Fruit fly (Drosophila melanogaster) whole organism, embryonic: Measurements from ENCODE around the gene CG43895.

Experiments
- Antp ChIP-seq: fragments of 200-800 bp; sonication (Bioruptor generic); optimal IDR thresholded peaks from 3 replicates; lab custom pipeline; 2016; ENCODE audit warnings: missing biosample characterization, missing genetic modification characterization
- Asciz ChIP-seq: fragments of 200-800 bp; sonication (Bioruptor generic); optimal IDR thresholded peaks from 2 replicates; lab custom pipeline; 2017; ENCODE audit warnings: missing biosample characterization, mild to moderate bottlenecking, missing genetic modification characterization, missing genetic modification reagents
- Awh ChIP-seq: fragments of 200-800 bp; sonication (Bioruptor generic); IDR thresholded peaks from 2 replicates; pipeline ENCODE4, ENCODE4 v1.3.6; 2022; ENCODE audit warnings: missing biosample characterization, missing genetic modification characterization
- Bteb2 ChIP-seq: fragments of 200-800 bp; sonication (Bioruptor generic); optimal IDR thresholded peaks from 2 replicates; lab custom pipeline; 2016; ENCODE audit warnings: missing biosample characterization, missing genetic modification characterization
- C15 ChIP-seq: fragments of 200-800 bp; sonication (Bioruptor generic); IDR thresholded peaks from 3 replicates; pipeline ENCODE4 v1.3.6; 2022; ENCODE audit warnings: missing biosample characterization, missing genetic modification characterization
- CG11247 ChIP-seq: fragments of 200-800 bp; sonication (Bioruptor generic); IDR thresholded peaks from 2 replicates; pipeline ENCODE4 v1.3.6; 2022; ENCODE audit warnings: missing biosample characterization, missing genetic modification characterization
- CG11398 ChIP-seq: fragments of 200-800 bp; sonication (Bioruptor generic); optimal IDR thresholded peaks from 2 replicates; lab custom pipeline; 2016; ENCODE audit warnings: missing biosample characterization, missing genetic modification characterization
- CG12104 ChIP-seq: fragments of 200-800 bp; sonication (Bioruptor generic); optimal IDR thresholded peaks from 3 replicates; lab custom pipeline; 2016; ENCODE audit warnings: missing biosample characterization, missing genetic modification characterization
- CG12236 ChIP-seq: fragments of 200-800 bp; sonication (Bioruptor generic); optimal IDR thresholded peaks from 2 replicates; lab custom pipeline; 2016; ENCODE audit warnings: missing biosample characterization, missing genetic modification characterization
- CG12391 ChIP-seq: fragments of 200-800 bp; sonication (Bioruptor generic); optimal IDR thresholded peaks from 3 replicates; lab custom pipeline; 2018; ENCODE audit warnings: missing biosample characterization, mild to moderate bottlenecking, missing genetic modification characterization, moderate library complexity
- CG12769 ChIP-seq: fragments of 200-800 bp; sonication (Bioruptor generic); optimal IDR thresholded peaks from 2 replicates; lab custom pipeline; 2019; ENCODE audit warnings: missing biosample characterization, mild to moderate bottlenecking, missing genetic modification characterization, moderate library complexity
- CG1529 ChIP-seq: fragments of 200-800 bp; sonication (Bioruptor generic); optimal IDR thresholded peaks from 3 replicates; lab custom pipeline; 2018; ENCODE audit warnings: missing biosample characterization, missing genetic modification characterization
- CG15479 ChIP-seq: fragments of 200-800 bp; sonication (Bioruptor generic); optimal IDR thresholded peaks from 3 replicates; lab custom pipeline; 2019; ENCODE audit warnings: missing biosample characterization, mild to moderate bottlenecking, missing genetic modification characterization, moderate library complexity
- CG17359 ChIP-seq: fragments of 200-800 bp; sonication (Bioruptor generic); optimal IDR thresholded peaks from 3 replicates; lab custom pipeline; 2018; ENCODE audit warnings: missing biosample characterization, mild to moderate bottlenecking, missing genetic modification characterization, moderate library complexity
- CG3838 ChIP-seq: fragments of 200-800 bp; sonication (Bioruptor generic); optimal IDR thresholded peaks from 3 replicates; lab custom pipeline; 2016; ENCODE audit warnings: missing biosample characterization, missing genetic modification characterization
- CG3995 ChIP-seq: fragments of 200-800 bp; sonication (Bioruptor generic); optimal IDR thresholded peaks from 3 replicates; lab custom pipeline; 2016; ENCODE audit warnings: missing biosample characterization, missing genetic modification characterization
- CG6813 ChIP-seq: fragments of 200-800 bp; sonication (Bioruptor generic); optimal IDR thresholded peaks from 2 replicates; lab custom pipeline; 2017; ENCODE audit warnings: missing biosample characterization, missing genetic modification characterization, mild to moderate bottlenecking, moderate library complexity, missing genetic modification reagents
- CG6854 ChIP-seq: fragments of 200-800 bp; sonication (Bioruptor generic); optimal IDR thresholded peaks from 3 replicates; lab custom pipeline; 2017; ENCODE audit warnings: missing biosample characterization, mild to moderate bottlenecking, missing genetic modification characterization
- CG7963 ChIP-seq: fragments of 200-800 bp; sonication (Bioruptor generic); IDR thresholded peaks from 3 replicates; pipeline ENCODE4 v1.3.6; 2022; ENCODE audit warnings: missing biosample characterization, missing genetic modification characterization; ENCODE audit not compliant: partially characterized antibody
- CG8478 ChIP-seq: fragments of >200 bp; optimal IDR thresholded peaks from 2 replicates; lab custom pipeline; 2018
- CG8924 ChIP-seq: fragments of 200-800 bp; optimal IDR thresholded peaks from 3 replicates; lab custom pipeline; 2019; ENCODE audit warnings: missing biosample characterization, mild to moderate bottlenecking, missing genetic modification characterization, moderate library complexity
- CG9797 ChIP-seq: fragments of 200-800 bp; sonication (Bioruptor generic); optimal IDR thresholded peaks from 3 replicates; lab custom pipeline; 2018; ENCODE audit warnings: missing biosample characterization, mild to moderate bottlenecking, missing genetic modification characterization
- CG9932 ChIP-seq: fragments of 200-800 bp; sonication (Bioruptor generic); IDR thresholded peaks from 2 replicates; pipeline ENCODE4 v1.3.6; 2022; ENCODE audit warnings: missing biosample characterization, missing genetic modification characterization
- CTCF ChIP-seq: fragments of 200-800 bp; sonication (Bioruptor generic); optimal IDR thresholded peaks from 2 replicates; lab custom pipeline; 2017; ENCODE audit warnings: missing biosample characterization, mild to moderate bottlenecking, missing genetic modification characterization, moderate library complexity
- Camta ChIP-seq: fragments of 200-800 bp; sonication (Bioruptor generic); optimal IDR thresholded peaks from 2 replicates; lab custom pipeline; 2016; ENCODE audit warnings: missing biosample characterization, missing genetic modification characterization
- Dad ChIP-seq: fragments of 200-800 bp; sonication (Bioruptor generic); optimal IDR thresholded peaks from 3 replicates; lab custom pipeline; 2016; ENCODE audit warnings: missing biosample characterization, missing genetic modification characterization
- Deaf1 ChIP-seq: fragments of 200-800 bp; optimal IDR thresholded peaks from 3 replicates; lab custom pipeline; 2019; ENCODE audit warnings: missing biosample characterization, mild to moderate bottlenecking, missing genetic modification characterization, moderate library complexity
- Dek ChIP-seq: fragments of 200-800 bp; sonication (Bioruptor generic); optimal IDR thresholded peaks from 3 replicates; lab custom pipeline; 2019; ENCODE audit warnings: missing biosample characterization, mild to moderate bottlenecking, missing genetic modification characterization, moderate library complexity
- Dip3 ChIP-seq: fragments of 200-800 bp; sonication (Bioruptor generic); optimal IDR thresholded peaks from 3 replicates; lab custom pipeline; 2016; ENCODE audit warnings: missing biosample characterization, missing genetic modification characterization
- E2f2 ChIP-seq: fragments of 200-800 bp; sonication (Bioruptor generic); IDR thresholded peaks from 2 replicates; pipeline ENCODE4 v1.3.6; 2022; ENCODE audit warnings: missing biosample characterization, missing genetic modification characterization
- Fer1 ChIP-seq: fragments of 200-800 bp; sonication (Bioruptor generic); optimal IDR thresholded peaks from 2 replicates; lab custom pipeline; 2017; ENCODE audit warnings: missing biosample characterization, mild to moderate bottlenecking, missing genetic modification characterization
- MESR4 ChIP-seq: fragments of 200-800 bp; sonication (Bioruptor generic); optimal IDR thresholded peaks from 2 replicates; lab custom pipeline; 2018; ENCODE audit warnings: missing biosample characterization, mild to moderate bottlenecking, missing genetic modification characterization, moderate library complexity
- Med ChIP-seq: fragments of 200-800 bp; sonication (Bioruptor generic); peaks from one replicate; lab custom pipeline; 2016; ENCODE audit warnings: missing biosample characterization, missing genetic modification characterization, mild to moderate bottlenecking, inconsistent platforms, moderate library complexity
- az2 ChIP-seq: fragments of 200-800 bp; sonication (Bioruptor generic); optimal IDR thresholded peaks from 3 replicates; lab custom pipeline; 2016; ENCODE audit warnings: missing biosample characterization, missing genetic modification characterization
- bab2 ChIP-seq: fragments of 200-800 bp; sonication (Bioruptor generic); optimal IDR thresholded peaks from 2 replicates; lab custom pipeline; 2016; ENCODE audit warnings: missing biosample characterization, missing genetic modification characterization
- bowl ChIP-seq: fragments of 200-800 bp; sonication (Bioruptor generic); IDR thresholded peaks from 2 replicates; pipeline ENCODE4 v1.3.6; 2022; ENCODE audit warnings: missing biosample characterization, missing genetic modification characterization
- chm ChIP-seq: fragments of 200-800 bp; sonication (Bioruptor generic); IDR thresholded peaks from 2 replicates; pipeline ENCODE4 v1.3.6; 2022; ENCODE audit warnings: missing biosample characterization, missing genetic modification characterization
- ftz-f1 ChIP-seq: fragments of 200-800 bp; sonication (Bioruptor generic); optimal IDR thresholded peaks from 2 replicates; lab custom pipeline; 2016; ENCODE audit warnings: missing biosample characterization, missing genetic modification characterization
- gcm ChIP-seq: fragments of 200-800 bp; sonication (Bioruptor generic); optimal IDR thresholded peaks from 2 replicates; lab custom pipeline; 2019; ENCODE audit warnings: missing biosample characterization, mild to moderate bottlenecking, missing genetic modification characterization, moderate library complexity
- gfzf ChIP-seq: fragments of 200-800 bp; sonication (Bioruptor generic); optimal IDR thresholded peaks from 2 replicates; lab custom pipeline; 2016; ENCODE audit warnings: missing biosample characterization, mild to moderate bottlenecking, missing genetic modification characterization, moderate library complexity
- gsb-n ChIP-seq: fragments of 200-800 bp; sonication (Bioruptor generic); optimal IDR thresholded peaks from 3 replicates; lab custom pipeline; 2018; ENCODE audit warnings: missing biosample characterization, mild to moderate bottlenecking, missing genetic modification characterization
- hbn ChIP-seq: fragments of 200-800 bp; sonication (Bioruptor generic); IDR thresholded peaks from 2 replicates; pipeline ENCODE4 v1.3.6; 2022; ENCODE audit warnings: missing biosample characterization, missing genetic modification characterization; ENCODE audit not compliant: partially characterized antibody
- ind ChIP-seq: fragments of 200-800 bp; sonication (Bioruptor generic); optimal IDR thresholded peaks from 3 replicates; lab custom pipeline; 2016; ENCODE audit warnings: missing biosample characterization, missing genetic modification characterization
- inv ChIP-seq: fragments of 200-800 bp; sonication (Bioruptor generic); IDR thresholded peaks from 2 replicates; pipeline ENCODE4 v1.3.6; 2022; ENCODE audit warnings: missing biosample characterization, missing genetic modification characterization; ENCODE audit not compliant: partially characterized antibody
- nerfin-2 ChIP-seq: fragments of 200-800 bp; sonication (Bioruptor generic); IDR thresholded peaks from 2 replicates; pipeline ENCODE4 v1.3.6; 2022; ENCODE audit warnings: missing biosample characterization, missing genetic modification characterization; ENCODE audit not compliant: partially characterized antibody
- nmo ChIP-seq: fragments of 200-800 bp; sonication (Bioruptor generic); optimal IDR thresholded peaks from 2 replicates; lab custom pipeline; 2018; ENCODE audit warnings: missing biosample characterization, mild to moderate bottlenecking, missing genetic modification characterization, moderate library complexity
- sc ChIP-seq, 3 experiments: fragments of >200 bp in 2 of 3; fragments of 200-800 bp in 1 of 3; sonication (Bioruptor generic) in 1 of 3; optimal IDR thresholded peaks; 2 replicates in 2 of 3; 3 replicates in 1 of 3; lab custom pipeline; 2017; ENCODE audit warnings: mild to moderate bottlenecking in 1 of 3, missing biosample characterization in 1 of 3, missing genetic modification characterization in 1 of 3, missing genetic modification reagents in 1 of 3
- so ChIP-seq: fragments of 200-800 bp; sonication (Bioruptor generic); IDR thresholded peaks from 3 replicates; pipeline ENCODE4 v1.3.6; 2022; ENCODE audit warnings: missing biosample characterization, missing genetic modification characterization
- tio ChIP-seq: fragments of 200-800 bp; sonication (Bioruptor generic); optimal IDR thresholded peaks from 2 replicates; lab custom pipeline; 2017; ENCODE audit warnings: missing biosample characterization, missing genetic modification characterization, inconsistent platforms
- ttk ChIP-seq: fragments of 200-800 bp; sonication (Bioruptor generic); IDR thresholded peaks from 2 replicates; pipeline ENCODE4 v2.1.2; 2022; ENCODE audit warnings: missing biosample characterization, missing genetic modification characterization
- wek ChIP-seq: fragments of 200-800 bp; sonication (Bioruptor generic); optimal IDR thresholded peaks from 3 replicates; lab custom pipeline; 2018; ENCODE audit warnings: missing biosample characterization, mild to moderate bottlenecking, missing genetic modification characterization, moderate library complexity
- z ChIP-seq: fragments of 200-800 bp; sonication (Bioruptor generic); IDR thresholded peaks from 3 replicates; pipeline ENCODE4 v1.3.6; 2022; ENCODE audit warnings: missing biosample characterization, missing genetic modification characterization

The CG43895 gene

DNA sequence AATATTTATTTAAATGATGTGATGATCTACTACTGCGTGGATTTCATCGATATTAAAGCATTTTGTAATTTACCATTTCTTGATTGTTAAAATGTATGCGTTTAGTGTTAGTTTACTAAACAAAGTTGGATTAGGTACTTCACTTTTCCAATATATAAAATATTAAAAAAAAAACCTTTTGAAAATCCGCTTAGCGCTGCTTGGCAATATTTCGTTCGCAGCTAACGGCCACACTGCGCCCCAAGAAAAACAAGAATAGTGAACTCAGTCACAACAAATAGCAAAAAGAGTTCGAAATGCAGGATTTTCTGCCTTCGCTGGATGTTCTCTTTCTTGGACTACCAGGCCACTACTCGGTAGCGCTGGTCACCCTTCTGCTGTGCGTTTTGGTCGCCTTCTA lies 9.7 kb upstream of the CG43895 start, which contains the start of gene CG7407 (continued):
- no peak for TF ChIP-seq CG12104 (GFP tag; lab: Kevin White, UChicago)
- TF ChIP-seq wek (GFP tag; lab: Kevin White, UChicago), result peak; percentile 6
- no peak for TF ChIP-seq CG12236 (GFP tag; lab: Kevin White, UChicago)
- TF ChIP-seq CG9932 (GFP tag; lab: Robert Waterston, UW), result no peak
- TF ChIP-seq CG6854 (GFP tag; lab: Kevin White, UChicago), result no peak
- TF ChIP-seq tio, result no peak
- TF ChIP-seq gcm (GFP tag; lab: Kevin White, UChicago), result no peak
- no peak for TF ChIP-seq CG8924 (tag; lab: Kevin White, UChicago)
- no peak for TF ChIP-seq CG15479
- TF ChIP-seq CTCF (GFP tag; lab: Kevin White, UChicago), result no peak
- no peak for TF ChIP-seq inv (GFP tag; lab: Robert Waterston, UW)
- no peak for TF ChIP-seq z (GFP tag; lab: Robert Waterston, UW)
- no peak for TF ChIP-seq CG8478 (lab: Kevin White, UChicago)
- TF ChIP-seq Asciz (GFP tag; lab: Kevin White, UChicago), result no peak
- no peak for TF ChIP-seq CG11398 (GFP tag; lab: Kevin White, UChicago)
- no peak for TF ChIP-seq Bteb2 (GFP tag; lab: Kevin White, UChicago)
- TF ChIP-seq ftz-f1 (GFP tag; lab: Kevin White, UChicago), result peak; percentile 44
- TF ChIP-seq Dip3 (GFP tag; lab: Kevin White, UChicago), result no peak
- no peak for TF ChIP-seq az2
- peak; percentile 78 for TF ChIP-seq CG3995 (GFP tag; lab: Kevin White, UChicago)
- no peak for TF ChIP-seq hbn (GFP tag; lab: Robert Waterston, UW)
- no peak for TF ChIP-seq C15 (GFP tag; lab: Robert Waterston, UW)
- TF ChIP-seq CG12391 (tag; lab: Kevin White, UChicago), result peak; percentile 37
- TF ChIP-seq bowl (GFP tag; lab: Robert Waterston, UW), result no peak
- no peak for TF ChIP-seq nerfin-2 (GFP tag; lab: Robert Waterston, UW)
- no peak for TF ChIP-seq Dek (tag; lab: Kevin White, UChicago)
- TF ChIP-seq CG6813 (GFP tag; lab: Kevin White, UChicago), result no peak
- no peak for TF ChIP-seq CG11247
- TF ChIP-seq so (GFP tag; lab: Robert Waterston, UW), result no peak
- TF ChIP-seq nmo (GFP tag; lab: Kevin White, UChicago), result no peak
- TF ChIP-seq Awh, result no peak
- TF ChIP-seq ind, result no peak
- no peak for TF ChIP-seq CG3838 (GFP tag; lab: Kevin White, UChicago)
- TF ChIP-seq CG7963 (GFP tag; lab: Robert Waterston, UW), result no peak
- no peak for TF ChIP-seq Dad (GFP tag; lab: Kevin White, UChicago)
- TF ChIP-seq gfzf (GFP tag; lab: Kevin White, UChicago), result peak; percentile 73
- TF ChIP-seq CG17359 (tag; lab: Kevin White, UChicago), result no peak
- TF ChIP-seq bab2, result no peak
- no peak for TF ChIP-seq gsb-n (tag; lab: Kevin White, UChicago)
- TF ChIP-seq MESR4 (GFP tag; lab: Kevin White, UChicago), result peak; percentile 69
- TF ChIP-seq E2f2 (GFP tag; lab: Robert Waterston, UW), result peak; percentile 65
- no peak for TF ChIP-seq ttk (GFP tag; lab: Robert Waterston, UW)
- no peak for TF ChIP-seq CG1529 (GFP tag; lab: Kevin White, UChicago)
- TF ChIP-seq Deaf1, result no peak
- no peak for TF ChIP-seq Fer1 (GFP tag; lab: Kevin White, UChicago)
- no peak for TF ChIP-seq sc (optimal IDR thresholded peaks at IDR 0.05; lab: Kevin White, UChicago)
- TF ChIP-seq sc (GFP tag; optimal IDR thresholded peaks at IDR 0.05; lab: Kevin White, UChicago), result no peak
- TF ChIP-seq CG12769 (tag; lab: Kevin White, UChicago), result no peak
- no peak for TF ChIP-seq Antp (GFP tag; lab: Kevin White, UChicago)
- peak; percentile 34 for TF ChIP-seq Med (GFP tag; lab: Kevin White, UChicago)
- TF ChIP-seq CG9797, result peak; percentile 64
- TF ChIP-seq Camta, result no peak
- no peak for TF ChIP-seq chm (GFP tag; lab: Robert Waterston, UW)
